Fruit fly (Drosophila melanogaster) whole organism, embryonic: ENCODE results near the gene CG42465.

Experiments used
- BEAF-32 ChIP-seq: fragments of 200-800 bp; sonication (Bioruptor generic); optimal IDR thresholded peaks from 3 replicates; lab custom pipeline; 2017; ENCODE audit warnings: missing biosample characterization, missing genetic modification characterization, mild to moderate bottlenecking, moderate library complexity, missing genetic modification reagents
- CG10267 ChIP-seq: fragments of 200-800 bp; sonication (Bioruptor generic); optimal IDR thresholded peaks from 2 replicates; lab custom pipeline; 2018; ENCODE audit warnings: missing biosample characterization, mild to moderate bottlenecking, missing genetic modification characterization, moderate library complexity
- CG10654 ChIP-seq: fragments of 200-800 bp; sonication (Bioruptor generic); optimal IDR thresholded peaks from 2 replicates; lab custom pipeline; 2016; ENCODE audit warnings: missing biosample characterization, missing genetic modification characterization
- CG10979 ChIP-seq: fragments of 200-800 bp; sonication (Bioruptor generic); optimal IDR thresholded peaks from 2 replicates; lab custom pipeline; 2018; ENCODE audit warnings: missing biosample characterization, mild to moderate bottlenecking, missing genetic modification characterization, moderate library complexity
- CG11504 ChIP-seq: fragments of 200-800 bp; sonication (Bioruptor generic); optimal IDR thresholded peaks from 3 replicates; lab custom pipeline; 2019; ENCODE audit warnings: missing biosample characterization, mild to moderate bottlenecking, missing genetic modification characterization, moderate library complexity
- CG12071 ChIP-seq: fragments of 200-800 bp; sonication (Bioruptor generic); optimal IDR thresholded peaks from 3 replicates; lab custom pipeline; 2018; ENCODE audit warnings: missing biosample characterization, mild to moderate bottlenecking, missing genetic modification characterization
- CG13775 ChIP-seq: fragments of 200-800 bp; sonication (Bioruptor generic); optimal IDR thresholded peaks from 3 replicates; lab custom pipeline; 2017; ENCODE audit warnings: missing biosample characterization, mild to moderate bottlenecking, missing genetic modification characterization
- CG14710 ChIP-seq: fragments of 200-800 bp; sonication (Bioruptor generic); optimal IDR thresholded peaks from 3 replicates; lab custom pipeline; 2019; ENCODE audit warnings: missing biosample characterization, mild to moderate bottlenecking, missing genetic modification characterization, moderate library complexity
- CG15601 ChIP-seq: fragments of 200-800 bp; sonication (Bioruptor generic); optimal IDR thresholded peaks from 3 replicates; lab custom pipeline; 2019; ENCODE audit warnings: missing biosample characterization, mild to moderate bottlenecking, missing genetic modification characterization, moderate library complexity
- CG1603 ChIP-seq: fragments of 200-800 bp; sonication (Bioruptor generic); optimal IDR thresholded peaks from 2 replicates; lab custom pipeline; 2019; ENCODE audit warnings: missing biosample characterization, mild to moderate bottlenecking, missing genetic modification characterization, moderate library complexity
- CG17385 ChIP-seq: fragments of 200-800 bp; sonication (Bioruptor generic); optimal IDR thresholded peaks from 3 replicates; lab custom pipeline; 2018; ENCODE audit warnings: missing biosample characterization, mild to moderate bottlenecking, missing genetic modification characterization
- CG18011 ChIP-seq: fragments of 200-800 bp; sonication (Bioruptor generic); optimal IDR thresholded peaks from 2 replicates; lab custom pipeline; 2017; ENCODE audit warnings: missing biosample characterization, missing genetic modification characterization, mild to moderate bottlenecking, moderate library complexity, missing genotype
- CG18764 ChIP-seq: fragments of 200-800 bp; sonication (Bioruptor generic); optimal IDR thresholded peaks from 3 replicates; lab custom pipeline; 2016; ENCODE audit warnings: missing biosample characterization, missing genetic modification characterization
- CG31224 ChIP-seq: fragments of 200-800 bp; sonication (Bioruptor generic); IDR thresholded peaks from 2 replicates; pipeline ENCODE4 v1.3.6; 2022; ENCODE audit warnings: missing biosample characterization, missing genetic modification characterization
- CG3281 ChIP-seq: fragments of 200-800 bp; sonication (Bioruptor generic); optimal IDR thresholded peaks from 3 replicates; lab custom pipeline; 2017; ENCODE audit warnings: missing biosample characterization, mild to moderate bottlenecking, missing genetic modification characterization
- CG3847 ChIP-seq: fragments of 200-800 bp; sonication (Bioruptor generic); IDR thresholded peaks from 2 replicates; pipeline ENCODE4 v1.3.6; 2022; ENCODE audit warnings: missing biosample characterization, missing genetic modification characterization
- CG4617 ChIP-seq: fragments of 200-800 bp; sonication (Bioruptor generic); optimal IDR thresholded peaks from 3 replicates; lab custom pipeline; 2016; ENCODE audit warnings: missing biosample characterization, missing genetic modification characterization, borderline replicate concordance
- CG4854 ChIP-seq: fragments of 200-800 bp; sonication (Bioruptor generic); optimal IDR thresholded peaks from 2 replicates; lab custom pipeline; 2016; ENCODE audit warnings: missing biosample characterization, missing genetic modification characterization, inconsistent platforms
- CG6791 ChIP-seq: fragments of 200-800 bp; sonication (Bioruptor generic); IDR thresholded peaks from 3 replicates; pipeline ENCODE4 v1.3.6; 2022; ENCODE audit warnings: missing biosample characterization, missing genetic modification characterization; ENCODE audit not compliant: partially characterized antibody
- CTCF ChIP-seq: fragments of 200-800 bp; sonication (Bioruptor generic); optimal IDR thresholded peaks from 2 replicates; lab custom pipeline; 2017; ENCODE audit warnings: missing biosample characterization, mild to moderate bottlenecking, missing genetic modification characterization, moderate library complexity
- CkIIα-i1 ChIP-seq: fragments of 200-800 bp; sonication (Bioruptor generic); IDR thresholded peaks from 2 replicates; pipeline ENCODE4 v1.3.6; 2022; ENCODE audit warnings: missing biosample characterization, missing genetic modification characterization
- CoRest ChIP-seq: fragments of 200-800 bp; sonication (Bioruptor generic); optimal IDR thresholded peaks from 3 replicates; lab custom pipeline; 2018; ENCODE audit warnings: missing biosample characterization, mild to moderate bottlenecking, missing genetic modification characterization, moderate library complexity
- Dll ChIP-seq: fragments of 200-800 bp; sonication (Bioruptor generic); IDR thresholded peaks from 4 replicates; pipeline ENCODE4 v1.3.6; 2022; ENCODE audit warnings: missing biosample characterization, missing genetic modification characterization; ENCODE audit not compliant: partially characterized antibody
- Dp ChIP-seq: fragments of 200-800 bp; sonication (Bioruptor generic); optimal IDR thresholded peaks from 2 replicates; lab custom pipeline; 2018; ENCODE audit warnings: missing biosample characterization, mild to moderate bottlenecking, missing genetic modification characterization, moderate library complexity
- E2f1 ChIP-seq: fragments of 200-800 bp; sonication (Bioruptor generic); IDR thresholded peaks from 2 replicates; pipeline ENCODE4 v1.3.6; 2022; ENCODE audit warnings: missing biosample characterization, missing genetic modification characterization
- E2f2 ChIP-seq: fragments of 200-800 bp; sonication (Bioruptor generic); IDR thresholded peaks from 2 replicates; pipeline ENCODE4 v1.3.6; 2022; ENCODE audit warnings: missing biosample characterization, missing genetic modification characterization
- Ets97D ChIP-seq: fragments of 200-800 bp; sonication (Bioruptor generic); optimal IDR thresholded peaks from 3 replicates; lab custom pipeline; 2016; ENCODE audit warnings: missing biosample characterization, missing genetic modification characterization
- HmgZ ChIP-seq: fragments of 200-800 bp; sonication (Bioruptor generic); optimal IDR thresholded peaks from 2 replicates; lab custom pipeline; 2018; ENCODE audit warnings: missing biosample characterization, mild to moderate bottlenecking, missing genetic modification characterization
- Lhr ChIP-seq: fragments of 200-800 bp; sonication (Bioruptor generic); optimal IDR thresholded peaks from 3 replicates; lab custom pipeline; 2017; ENCODE audit warnings: mild to moderate bottlenecking, missing biosample characterization, missing genetic modification reagents, missing genetic modification characterization
- MBD-R2 ChIP-seq: fragments of 200-800 bp; sonication (Bioruptor generic); IDR thresholded peaks from 2 replicates; pipeline ENCODE4 v1.3.6; 2022; ENCODE audit warnings: missing biosample characterization, missing genetic modification characterization
- Rfx ChIP-seq: fragments of 200-800 bp; sonication (Bioruptor generic); IDR thresholded peaks from 2 replicates; pipeline ENCODE4 v1.3.6; 2022; ENCODE audit warnings: missing biosample characterization, missing genetic modification characterization
- Sin3A ChIP-seq: fragments of >200 bp; optimal IDR thresholded peaks from 2 replicates; lab custom pipeline; 2018
- Sox100B ChIP-seq: fragments of 200-800 bp; sonication (Bioruptor generic); optimal IDR thresholded peaks from 3 replicates; lab custom pipeline; 2018; ENCODE audit warnings: missing biosample characterization, mild to moderate bottlenecking, missing genetic modification characterization
- amos ChIP-seq: fragments of 200-800 bp; sonication (Bioruptor generic); IDR thresholded peaks from 2 replicates; pipeline ENCODE4 v1.3.6; 2022; ENCODE audit warnings: missing biosample characterization, missing genetic modification characterization; ENCODE audit not compliant: partially characterized antibody
- bab2 ChIP-seq: fragments of 200-800 bp; sonication (Bioruptor generic); optimal IDR thresholded peaks from 2 replicates; lab custom pipeline; 2016; ENCODE audit warnings: missing biosample characterization, missing genetic modification characterization
- cato ChIP-seq: fragments of 200-800 bp; sonication (Bioruptor generic); optimal IDR thresholded peaks from 2 replicates; lab custom pipeline; 2016; ENCODE audit warnings: missing biosample characterization, missing genetic modification characterization, borderline replicate concordance
- eve ChIP-seq, 2 experiments: fragments of >200 bp; optimal IDR thresholded peaks; 2 replicates each; lab custom pipeline; 2017; ENCODE audit warnings: missing biosample characterization in 2 of 2, missing genetic modification characterization in 2 of 2
- fd64A ChIP-seq: fragments of 200-800 bp; sonication (Bioruptor generic); optimal IDR thresholded peaks from 3 replicates; lab custom pipeline; 2018; ENCODE audit warnings: missing biosample characterization, mild to moderate bottlenecking, missing genetic modification characterization
- gro ChIP-seq: fragments of 200-800 bp; sonication (Bioruptor generic); optimal IDR thresholded peaks from 2 replicates; lab custom pipeline; 2016; ENCODE audit warnings: missing biosample characterization, missing genetic modification characterization
- nerfin-1 ChIP-seq: fragments of 200-800 bp; sonication (Bioruptor generic); optimal IDR thresholded peaks from 3 replicates; lab custom pipeline; 2019; ENCODE audit warnings: missing biosample characterization, mild to moderate bottlenecking, missing genetic modification characterization, moderate library complexity
- nmo ChIP-seq: fragments of 200-800 bp; sonication (Bioruptor generic); optimal IDR thresholded peaks from 2 replicates; lab custom pipeline; 2018; ENCODE audit warnings: missing biosample characterization, mild to moderate bottlenecking, missing genetic modification characterization, moderate library complexity
- pb ChIP-seq: fragments of 200-800 bp; sonication (Bioruptor generic); optimal IDR thresholded peaks from 3 replicates; lab custom pipeline; 2016; ENCODE audit warnings: missing biosample characterization, missing genetic modification characterization
- phol ChIP-seq: fragments of 200-800 bp; sonication (Bioruptor generic); optimal IDR thresholded peaks from 3 replicates; lab custom pipeline; 2018; ENCODE audit warnings: missing biosample characterization, mild to moderate bottlenecking, missing genetic modification characterization, moderate library complexity
- pzg ChIP-seq: fragments of 200-800 bp; sonication (Bioruptor generic); optimal IDR thresholded peaks from 3 replicates; lab custom pipeline; 2018; ENCODE audit warnings: missing biosample characterization, mild to moderate bottlenecking, missing genetic modification characterization, moderate library complexity
- sisA ChIP-seq: fragments of 200-800 bp; sonication (Bioruptor generic); IDR thresholded peaks from 2 replicates; pipeline ENCODE4 v1.3.6; 2022; ENCODE audit warnings: missing biosample characterization, missing genetic modification characterization
- so ChIP-seq: fragments of 200-800 bp; sonication (Bioruptor generic); IDR thresholded peaks from 3 replicates; pipeline ENCODE4 v1.3.6; 2022; ENCODE audit warnings: missing biosample characterization, missing genetic modification characterization
- tgo ChIP-seq: fragments of 200-800 bp; sonication (Bioruptor generic); IDR thresholded peaks from 3 replicates; pipeline ENCODE4 v1.3.6; 2022; ENCODE audit warnings: missing biosample characterization, missing genetic modification characterization
- tna ChIP-seq: fragments of 200-800 bp; sonication (Bioruptor generic); IDR thresholded peaks from 2 replicates; pipeline ENCODE4 v1.3.6; 2022; ENCODE audit warnings: missing biosample characterization, missing genetic modification characterization; ENCODE audit not compliant: partially characterized antibody
- vvl ChIP-seq: fragments of 200-800 bp; sonication (Bioruptor generic); IDR thresholded peaks from 2 replicates; pipeline ENCODE4 v1.3.6; 2022; ENCODE audit warnings: missing biosample characterization, missing genetic modification characterization

Gene CG42465

dm6 chr2L:3706963-3707362 lies 7.0 kb downstream of the CG42465 start, which contains the start of gene CG31777 (continued):
- TF ChIP-seq CG10654: no peak

dm6 chr2L:3711665-3712064 lies 11.7 kb downstream of the CG42465 start, which contains the start of gene cutlet:
Gene cutlet, minus strand, starts transcription at chr2L:3711748.
- no peak for TF ChIP-seq Rfx (GFP tag; lab: Robert Waterston, UW)
- TF ChIP-seq MBD-R2 (GFP tag; lab: Robert Waterston, UW): peak; percentile 92
- no peak for TF ChIP-seq cato (GFP tag; lab: Kevin White, UChicago)
- peak; percentile 99 for TF ChIP-seq phol
- TF ChIP-seq E2f1 (GFP tag; lab: Robert Waterston, UW): peak; percentile 86
- TF ChIP-seq pb (GFP tag; lab: Kevin White, UChicago): no peak
- TF ChIP-seq sisA (GFP tag; lab: Robert Waterston, UW): no peak
- no peak for TF ChIP-seq CG6791
- TF ChIP-seq CG10267 (tag; lab: Kevin White, UChicago): peak; percentile 6
- TF ChIP-seq CG4617 (GFP tag; lab: Kevin White, UChicago): peak; percentile 6
- TF ChIP-seq CG18764 (GFP tag; lab: Kevin White, UChicago): no peak
- no peak for TF ChIP-seq gro (GFP tag; lab: Kevin White, UChicago)
- peak; percentile 7 for TF ChIP-seq Ets97D
- TF ChIP-seq CG14710 (tag; lab: Kevin White, UChicago): peak; percentile 31
- TF ChIP-seq fd64A (GFP tag; lab: Kevin White, UChicago): no peak
- no peak for TF ChIP-seq tgo (GFP tag; lab: Robert Waterston, UW)
- TF ChIP-seq CG11504: no peak
- TF ChIP-seq CG3847 (GFP tag; lab: Robert Waterston, UW): peak; percentile 57
- TF ChIP-seq Dll (GFP tag; lab: Robert Waterston, UW): peak; percentile 23; the same call in 1 of the 4 replicates
- TF ChIP-seq CoRest (tag; lab: Kevin White, UChicago): peak; percentile 31
- TF ChIP-seq CG15601 (tag; lab: Kevin White, UChicago): peak; percentile 24
- TF ChIP-seq CG4854 (GFP tag; lab: Kevin White, UChicago): peak; percentile 85
- 0 out of 2 replicates have a peak, but pooled peaks have one; percentile 23 for TF ChIP-seq vvl (GFP tag; lab: Robert Waterston, UW)
- TF ChIP-seq Sin3A (lab: Kevin White, UChicago): no peak
- peak; percentile 63 for TF ChIP-seq pzg (GFP tag; lab: Kevin White, UChicago)
- no peak for TF ChIP-seq tna (GFP tag; lab: Robert Waterston, UW)
- peak; percentile 48 for TF ChIP-seq BEAF-32 (GFP tag; lab: Kevin White, UChicago)
- no peak for TF ChIP-seq CG31224 (GFP tag; lab: Robert Waterston, UW)
- peak; percentile 6 for TF ChIP-seq CTCF (GFP tag; lab: Kevin White, UChicago)
- TF ChIP-seq nmo (GFP tag; lab: Kevin White, UChicago): peak; percentile 24
- peak; percentile 22; the same call in 1 of the 2 replicates for TF ChIP-seq amos
- TF ChIP-seq Lhr (GFP tag; lab: Kevin White, UChicago): peak; percentile 5
- peak; percentile 91 for TF ChIP-seq E2f2 (GFP tag; lab: Robert Waterston, UW)
- TF ChIP-seq CG18011 (GFP tag; lab: Kevin White, UChicago): peak; percentile 97
- peak; percentile 44 for TF ChIP-seq Sox100B
- no peak for TF ChIP-seq so (GFP tag; lab: Robert Waterston, UW)
- TF ChIP-seq CG3281 (GFP tag; lab: Kevin White, UChicago): no peak
- TF ChIP-seq CG13775 (GFP tag; lab: Kevin White, UChicago): no peak
- TF ChIP-seq CkIIα-i1 (GFP tag; lab: Robert Waterston, UW): no peak
- TF ChIP-seq bab2 (GFP tag; lab: Kevin White, UChicago): no peak
- TF ChIP-seq CG10979: no peak
- no peak for TF ChIP-seq CG12071
- TF ChIP-seq Dp: peak; percentile 85
- TF ChIP-seq nerfin-1 (tag; lab: Kevin White, UChicago): no peak
- TF ChIP-seq eve (GFP tag; optimal IDR thresholded peaks at IDR 0.05; lab: Kevin White, UChicago): peak in 1 of 2 experiments; percentile 27
- TF ChIP-seq CG1603 (tag; lab: Kevin White, UChicago): peak; percentile 28
- peak; percentile 6 for TF ChIP-seq HmgZ (tag; lab: Kevin White, UChicago)
- peak; percentile 75 for TF ChIP-seq CG17385
